Worm (Caenorhabditis elegans): ENCODE results near the gene F16G10.11.
A peak's percentile ranks its signal among the peaks of the same experiment; 100 is the strongest.

Gene F16G10.11

ce11 chrII:2438180-2438579 lies 44.5 kb upstream of the F16G10.11 start:
- TF ChIP-seq nfya-1 (tag; optimal IDR thresholded peaks at IDR 0.05) (no peak), hlh-6 (tag; optimal IDR thresholded peaks at IDR 0.05) (no peak), hlh-8 (tag; optimal IDR thresholded peaks at IDR 0.05) (no peak), lim-6 (tag; optimal IDR thresholded peaks at IDR 0.05) (no peak), ahr-1 (tag; optimal IDR thresholded peaks at IDR 0.05) (no peak), elt-2 (tag; optimal IDR thresholded peaks at IDR 0.05) (peak; percentile 11), hlh-15 (tag; optimal IDR thresholded peaks at IDR 0.05) (no peak), ceh-19 (GFP tag; optimal IDR thresholded peaks at IDR 0.05) (no peak), C08G9.2 (tag; optimal IDR thresholded peaks at IDR 0.05) (no peak)

- TF ChIP-seq ceh-2 (tag; optimal IDR thresholded peaks at IDR 0.05) (no peak), rnt-1 (tag; optimal IDR thresholded peaks at IDR 0.05) (peak; percentile 95), unc-42 (tag; optimal IDR thresholded peaks at IDR 0.05) (no peak), ceh-45 (GFP tag; IDR thresholded peaks at IDR 0.05) (no peak), nhr-232 (tag; optimal IDR thresholded peaks at IDR 0.05) (no peak)
These were observed 43.0 kb upstream of the F16G10.11 start for ce11 chrII:2436757-2437156.

ce11 chrII:2435566-2435965 lies 41.8 kb upstream of the F16G10.11 start:
- TF ChIP-seq zip-5 (tag; optimal IDR thresholded peaks at IDR 0.05) (no peak), ama-1 (optimal IDR thresholded peaks at IDR 0.05) (no peak), hlh-15 (tag; optimal IDR thresholded peaks at IDR 0.05) (no peak), lin-11 (tag; optimal IDR thresholded peaks at IDR 0.05) (no peak)

- TF ChIP-seq T23F11.4 (GFP tag; optimal IDR thresholded peaks at IDR 0.05): no peak
- no peak for TF ChIP-seq ceh-22 (tag; optimal IDR thresholded peaks at IDR 0.05)
- peak; percentile 55 for TF ChIP-seq ceh-48 (tag; optimal IDR thresholded peaks at IDR 0.05)
These were observed 38.3 kb upstream of the F16G10.11 start, which contains the start of gene ceh-86 for ce11 chrII:2431972-2432371. Gene ceh-86, minus strand, starts transcription at chrII:2432072.

- TF ChIP-seq fkh-10 (GFP tag; optimal IDR thresholded peaks at IDR 0.05): no peak
These were observed 28.7 kb upstream of the F16G10.11 start for ce11 chrII:2422427-2422826.

- TF ChIP-seq lim-6 (tag; optimal IDR thresholded peaks at IDR 0.05) (no peak), zip-5 (tag; optimal IDR thresholded peaks at IDR 0.05) (no peak), ceh-19 (GFP tag; optimal IDR thresholded peaks at IDR 0.05) (no peak), dmd-4 (tag; optimal IDR thresholded peaks at IDR 0.05; ENCODE audit: borderline replicate concordance) (no peak), sox-4 (tag; optimal IDR thresholded peaks at IDR 0.05) (no peak), nfya-1 (tag; optimal IDR thresholded peaks at IDR 0.05) (no peak)
These were observed 28.2 kb upstream of the F16G10.11 start, which contains the start of gene F42G2.2 for ce11 chrII:2421905-2422304. Gene F42G2.2, plus strand, starts transcription at chrII:2422205.

- TF ChIP-seq elt-2 (tag; optimal IDR thresholded peaks at IDR 0.05) (peak; percentile 24), gmeb-2 (tag; optimal IDR thresholded peaks at IDR 0.05) (no peak)
These were observed 27.5 kb upstream of the F16G10.11 start for ce11 chrII:2421185-2421584.

ce11 chrII:2420685-2421084 lies 27.0 kb upstream of the F16G10.11 start:
- TF ChIP-seq ztf-16 (tag; optimal IDR thresholded peaks at IDR 0.05): no peak
- TF ChIP-seq elt-2 (tag; optimal IDR thresholded peaks at IDR 0.05): peak; percentile 21

- no peak for TF ChIP-seq pqm-1 (tag; optimal IDR thresholded peaks at IDR 0.05)
- TF ChIP-seq unc-3 (GFP tag; conservative IDR thresholded peaks at IDR 0.05): no peak
- no peak for TF ChIP-seq unc-3 (tag; optimal IDR thresholded peaks at IDR 0.05)
- TF ChIP-seq lim-6 (tag; optimal IDR thresholded peaks at IDR 0.05): no peak
These were observed 25.1 kb upstream of the F16G10.11 start, which contains the start of gene fbxc-20 for ce11 chrII:2418836-2419235. Gene fbxc-20, plus strand, starts transcription at chrII:2419136.
